Fruit fly (Drosophila melanogaster) S2 (cell line): ENCODE measurements around the gene ND-B17.

Source experiments
- CG8478 ChIP-seq: fragments of >200 bp; optimal IDR thresholded peaks from 2 replicates; lab custom pipeline; 2018
- CTCF ChIP-seq, 2 experiments: fragments of >200 bp; optimal IDR thresholded peaks; 2 replicates each; lab custom pipeline; 2018

dm6 chr2L:15745036-15745854 is 5.6 kb downstream of the ND-B17 start:
- TF ChIP-seq CG8478 (lab: Kevin White, UChicago) (no peak), CTCF (optimal IDR thresholded peaks at IDR 0.05; lab: Kevin White, UChicago) (no peak)
